Fruit fly (Drosophila melanogaster) whole organism, embryonic: ENCODE results near the gene CG31249.

Source experiments
- ATbp ChIP-seq: fragments of 200-800 bp; sonication (Bioruptor generic); optimal IDR thresholded peaks from 2 replicates; lab custom pipeline; 2017; ENCODE audit warnings: missing biosample characterization, mild to moderate bottlenecking, missing genetic modification characterization, missing genetic modification reagents
- Adf1 ChIP-seq: fragments of 200-800 bp; sonication (Bioruptor generic); IDR thresholded peaks from 2 replicates; pipeline ENCODE4 v1.3.6; 2022; ENCODE audit warnings: missing biosample characterization, missing genetic modification characterization
- Aef1 ChIP-seq: fragments of 200-800 bp; sonication (Bioruptor generic); IDR thresholded peaks from 3 replicates; pipeline ENCODE4 v1.3.6; 2022; ENCODE audit warnings: missing biosample characterization, missing genetic modification characterization
- Antp ChIP-seq: fragments of 200-800 bp; sonication (Bioruptor generic); optimal IDR thresholded peaks from 3 replicates; lab custom pipeline; 2016; ENCODE audit warnings: missing biosample characterization, missing genetic modification characterization
- Atf6 ChIP-seq: fragments of 200-800 bp; sonication (Bioruptor generic); IDR thresholded peaks from 2 replicates; pipeline ENCODE4 v1.3.6; 2022; ENCODE audit warnings: missing biosample characterization, missing genetic modification characterization
- BEAF-32 ChIP-seq: fragments of 200-800 bp; sonication (Bioruptor generic); optimal IDR thresholded peaks from 3 replicates; lab custom pipeline; 2017; ENCODE audit warnings: missing biosample characterization, missing genetic modification characterization, mild to moderate bottlenecking, moderate library complexity, missing genetic modification reagents
- BtbVII ChIP-seq: fragments of 200-800 bp; sonication (Bioruptor generic); optimal IDR thresholded peaks from 3 replicates; lab custom pipeline; 2017; ENCODE audit warnings: missing biosample characterization, mild to moderate bottlenecking, missing genetic modification characterization
- CG10979 ChIP-seq: fragments of 200-800 bp; sonication (Bioruptor generic); optimal IDR thresholded peaks from 2 replicates; lab custom pipeline; 2018; ENCODE audit warnings: missing biosample characterization, mild to moderate bottlenecking, missing genetic modification characterization, moderate library complexity
- CG11247 ChIP-seq: fragments of 200-800 bp; sonication (Bioruptor generic); IDR thresholded peaks from 2 replicates; pipeline ENCODE4 v1.3.6; 2022; ENCODE audit warnings: missing biosample characterization, missing genetic modification characterization
- CG11695 ChIP-seq: fragments of 200-800 bp; sonication (Bioruptor generic); IDR thresholded peaks from 3 replicates; pipeline ENCODE4 v1.3.6; 2022; ENCODE audit warnings: missing biosample characterization, missing genetic modification characterization
- CG11696 ChIP-seq: fragments of 200-800 bp; sonication (Bioruptor generic); IDR thresholded peaks from 2 replicates; pipeline ENCODE4 v1.3.6; 2022; ENCODE audit warnings: missing biosample characterization, missing genetic modification characterization
- CG12071 ChIP-seq: fragments of 200-800 bp; sonication (Bioruptor generic); optimal IDR thresholded peaks from 3 replicates; lab custom pipeline; 2018; ENCODE audit warnings: missing biosample characterization, mild to moderate bottlenecking, missing genetic modification characterization
- CG12236 ChIP-seq: fragments of 200-800 bp; sonication (Bioruptor generic); optimal IDR thresholded peaks from 2 replicates; lab custom pipeline; 2016; ENCODE audit warnings: missing biosample characterization, missing genetic modification characterization
- CG15269 ChIP-seq: fragments of 200-800 bp; sonication (Bioruptor generic); optimal IDR thresholded peaks from 2 replicates; lab custom pipeline; 2018; ENCODE audit warnings: missing biosample characterization, mild to moderate bottlenecking, missing genetic modification characterization, moderate library complexity
- CG15479 ChIP-seq: fragments of 200-800 bp; sonication (Bioruptor generic); optimal IDR thresholded peaks from 3 replicates; lab custom pipeline; 2019; ENCODE audit warnings: missing biosample characterization, mild to moderate bottlenecking, missing genetic modification characterization, moderate library complexity
- CG17359 ChIP-seq: fragments of 200-800 bp; sonication (Bioruptor generic); optimal IDR thresholded peaks from 3 replicates; lab custom pipeline; 2018; ENCODE audit warnings: missing biosample characterization, mild to moderate bottlenecking, missing genetic modification characterization, moderate library complexity
- CG30403 ChIP-seq: fragments of 200-800 bp; sonication (Bioruptor generic); optimal IDR thresholded peaks from 3 replicates; lab custom pipeline; 2016; ENCODE audit warnings: missing biosample characterization, missing genetic modification characterization
- CG4730 ChIP-seq: fragments of 200-800 bp; sonication (Bioruptor generic); IDR thresholded peaks from 2 replicates; pipeline ENCODE4 v1.3.6; 2022; ENCODE audit warnings: missing biosample characterization, missing genetic modification characterization
- CG5180 ChIP-seq: fragments of 200-800 bp; sonication (Bioruptor generic); optimal IDR thresholded peaks from 3 replicates; lab custom pipeline; 2017; ENCODE audit warnings: missing biosample characterization, missing genetic modification characterization, mild to moderate bottlenecking, moderate library complexity, missing genetic modification reagents
- CG5245 ChIP-seq: fragments of 200-800 bp; sonication (Bioruptor generic); optimal IDR thresholded peaks from 3 replicates; lab custom pipeline; 2016; ENCODE audit warnings: missing biosample characterization, missing genetic modification characterization
- CG6175 ChIP-seq: fragments of 200-800 bp; sonication (Bioruptor generic); IDR thresholded peaks from 3 replicates; pipeline ENCODE4 v1.3.6; 2022; ENCODE audit warnings: missing biosample characterization, missing genetic modification characterization
- CG7963 ChIP-seq: fragments of 200-800 bp; sonication (Bioruptor generic); IDR thresholded peaks from 3 replicates; pipeline ENCODE4 v1.3.6; 2022; ENCODE audit warnings: missing biosample characterization, missing genetic modification characterization; ENCODE audit not compliant: partially characterized antibody
- CG8290 ChIP-seq, 3 experiments: fragments of 200-800 bp; sonication (Bioruptor generic); optimal IDR thresholded peaks; 2 replicates each; lab custom pipeline; 2016 to 2019; ENCODE audit warnings: missing biosample characterization in 3 of 3, missing genetic modification characterization in 3 of 3, mild to moderate bottlenecking in 2 of 3, moderate library complexity in 1 of 3
- CG9215 ChIP-seq: fragments of 200-800 bp; sonication (Bioruptor generic); IDR thresholded peaks from 2 replicates; pipeline ENCODE4 v1.3.6; 2022; ENCODE audit warnings: missing biosample characterization, missing genetic modification characterization
- CG9817 ChIP-seq: fragments of 200-800 bp; sonication (Bioruptor generic); optimal IDR thresholded peaks from 2 replicates; lab custom pipeline; 2018; ENCODE audit warnings: missing biosample characterization, mild to moderate bottlenecking, missing genetic modification characterization, moderate library complexity
- CoRest ChIP-seq: fragments of 200-800 bp; sonication (Bioruptor generic); optimal IDR thresholded peaks from 3 replicates; lab custom pipeline; 2018; ENCODE audit warnings: missing biosample characterization, mild to moderate bottlenecking, missing genetic modification characterization, moderate library complexity
- Dfd ChIP-seq, 2 experiments: fragments of >200 bp; optimal IDR thresholded peaks; 2 replicates each; lab custom pipeline; 2017; ENCODE audit warnings: missing biosample characterization in 2 of 2, missing genetic modification characterization in 2 of 2
- Dip2 ChIP-seq: fragments of 200-800 bp; sonication (Bioruptor generic); IDR thresholded peaks from 2 replicates; pipeline ENCODE4 v1.3.6; 2022; ENCODE audit warnings: missing biosample characterization, missing genetic modification characterization
- Dll ChIP-seq: fragments of 200-800 bp; sonication (Bioruptor generic); IDR thresholded peaks from 4 replicates; pipeline ENCODE4 v1.3.6; 2022; ENCODE audit warnings: missing biosample characterization, missing genetic modification characterization; ENCODE audit not compliant: partially characterized antibody
- Doc2 ChIP-seq: fragments of 200-800 bp; sonication (Bioruptor generic); IDR thresholded peaks from 2 replicates; pipeline ENCODE4 v1.3.6; 2022; ENCODE audit warnings: missing biosample characterization, missing genetic modification characterization
- Dp ChIP-seq: fragments of 200-800 bp; sonication (Bioruptor generic); optimal IDR thresholded peaks from 2 replicates; lab custom pipeline; 2018; ENCODE audit warnings: missing biosample characterization, mild to moderate bottlenecking, missing genetic modification characterization, moderate library complexity
- E2f1 ChIP-seq: fragments of 200-800 bp; sonication (Bioruptor generic); IDR thresholded peaks from 2 replicates; pipeline ENCODE4 v1.3.6; 2022; ENCODE audit warnings: missing biosample characterization, missing genetic modification characterization
- HLH3B ChIP-seq: fragments of 200-800 bp; sonication (Bioruptor generic); IDR thresholded peaks from 2 replicates; pipeline ENCODE4 v1.3.6; 2022; ENCODE audit warnings: missing biosample characterization, missing genetic modification characterization
- Meics ChIP-seq: fragments of 200-800 bp; sonication (Bioruptor generic); optimal IDR thresholded peaks from 2 replicates; lab custom pipeline; 2017; ENCODE audit warnings: missing biosample characterization, mild to moderate bottlenecking, missing genetic modification characterization
- Nf-YC ChIP-seq: fragments of 200-800 bp; optimal IDR thresholded peaks from 3 replicates; lab custom pipeline; 2019; ENCODE audit warnings: missing biosample characterization, mild to moderate bottlenecking, missing genetic modification characterization, moderate library complexity
- Optix ChIP-seq: fragments of 200-800 bp; sonication (Bioruptor generic); IDR thresholded peaks from 3 replicates; pipeline ENCODE4 v1.3.6; 2022; ENCODE audit warnings: missing biosample characterization, missing genetic modification characterization
- Spps ChIP-seq: fragments of 200-800 bp; sonication (Bioruptor generic); optimal IDR thresholded peaks from 2 replicates; lab custom pipeline; 2018; ENCODE audit warnings: missing biosample characterization, mild to moderate bottlenecking, missing genetic modification characterization
- Xbp1 ChIP-seq: fragments of 200-800 bp; sonication (Bioruptor generic); optimal IDR thresholded peaks from 3 replicates; lab custom pipeline; 2016; ENCODE audit warnings: missing biosample characterization, mild to moderate bottlenecking, missing genetic modification characterization
- az2 ChIP-seq: fragments of 200-800 bp; sonication (Bioruptor generic); optimal IDR thresholded peaks from 3 replicates; lab custom pipeline; 2016; ENCODE audit warnings: missing biosample characterization, missing genetic modification characterization
- danr ChIP-seq: fragments of 200-800 bp; sonication (Bioruptor generic); IDR thresholded peaks from 2 replicates; pipeline ENCODE4 v1.3.6; 2022; ENCODE audit warnings: missing biosample characterization, missing genetic modification characterization
- dpn ChIP-seq, 2 experiments: fragments of 200-800 bp; sonication (Bioruptor generic); optimal IDR thresholded peaks; 3 replicates each; lab custom pipeline; 2016; ENCODE audit warnings: missing biosample characterization in 2 of 2, missing genetic modification characterization in 2 of 2
- gcm ChIP-seq: fragments of 200-800 bp; sonication (Bioruptor generic); optimal IDR thresholded peaks from 2 replicates; lab custom pipeline; 2019; ENCODE audit warnings: missing biosample characterization, mild to moderate bottlenecking, missing genetic modification characterization, moderate library complexity
- hth ChIP-seq: fragments of >200 bp; optimal IDR thresholded peaks from 2 replicates; lab custom pipeline; 2017; ENCODE audit warnings: inconsistent platforms
- mirr ChIP-seq: fragments of 200-800 bp; sonication (Bioruptor generic); optimal IDR thresholded peaks from 3 replicates; lab custom pipeline; 2018; ENCODE audit warnings: missing biosample characterization, mild to moderate bottlenecking, missing genetic modification characterization
- p53 ChIP-seq: fragments of 200-800 bp; sonication (Bioruptor generic); optimal IDR thresholded peaks from 2 replicates; lab custom pipeline; 2016; ENCODE audit warnings: missing biosample characterization, missing genetic modification characterization
- slbo ChIP-seq: fragments of 200-800 bp; sonication (Bioruptor generic); IDR thresholded peaks from 2 replicates; pipeline ENCODE4 v1.3.6; 2022; ENCODE audit warnings: missing biosample characterization, missing genetic modification characterization
- slou ChIP-seq: fragments of 200-800 bp; sonication (Bioruptor generic); optimal IDR thresholded peaks from 3 replicates; lab custom pipeline; 2016; ENCODE audit warnings: missing biosample characterization, missing genetic modification characterization
- so ChIP-seq: fragments of 200-800 bp; sonication (Bioruptor generic); IDR thresholded peaks from 3 replicates; pipeline ENCODE4 v1.3.6; 2022; ENCODE audit warnings: missing biosample characterization, missing genetic modification characterization
- ssp ChIP-seq: fragments of 200-800 bp; sonication (Bioruptor generic); IDR thresholded peaks from 2 replicates; pipeline ENCODE4 v1.3.6; 2022; ENCODE audit warnings: missing biosample characterization, missing genetic modification characterization
- tll ChIP-seq, 2 experiments: fragments of 200-800 bp in 1 of 2; fragments of >200 bp in 1 of 2; sonication (Bioruptor generic) in 1 of 2; optimal IDR thresholded peaks; 2 replicates each; lab custom pipeline; 2017 to 2019; ENCODE audit warnings: missing biosample characterization in 2 of 2, missing genetic modification characterization in 2 of 2, mild to moderate bottlenecking in 1 of 2, moderate library complexity in 1 of 2
- tx ChIP-seq: fragments of 200-800 bp; sonication (Bioruptor generic); optimal IDR thresholded peaks from 2 replicates; lab custom pipeline; 2016; ENCODE audit warnings: missing biosample characterization, missing genetic modification characterization
- z ChIP-seq: fragments of 200-800 bp; sonication (Bioruptor generic); IDR thresholded peaks from 3 replicates; pipeline ENCODE4 v1.3.6; 2022; ENCODE audit warnings: missing biosample characterization, missing genetic modification characterization

CG31249 gene

DNA sequence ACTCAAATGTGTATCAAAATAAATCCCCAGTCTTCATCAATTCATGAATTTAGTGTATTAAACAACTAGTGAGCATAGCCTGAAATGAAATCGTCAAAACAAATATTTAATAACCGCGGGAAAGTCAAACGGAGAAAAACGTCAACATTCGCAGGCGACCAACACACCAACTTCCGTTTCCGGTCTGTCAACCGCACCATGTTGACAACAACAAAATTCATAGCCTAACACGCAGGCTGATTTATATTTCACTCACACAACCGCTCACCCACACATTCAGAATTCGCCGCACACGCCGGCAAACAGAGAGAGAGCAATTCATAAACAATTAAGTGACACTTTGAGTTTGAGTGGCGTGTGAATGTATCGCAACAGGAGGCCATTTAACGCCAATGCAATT, 31.8 kb downstream of the CG31249 start (continued):
- TF ChIP-seq Spps (peak; percentile 24), Nf-YC (no peak), HLH3B (GFP tag; lab: Robert Waterston, UW) (no peak), CoRest (peak; percentile 33), CG9817 (tag; lab: Kevin White, UChicago) (peak; percentile 10), CG11696 (GFP tag; lab: Robert Waterston, UW) (no peak), p53 (no peak), CG12071 (GFP tag; lab: Kevin White, UChicago) (peak; percentile 41), CG11247 (no peak), CG30403 (GFP tag; lab: Kevin White, UChicago) (no peak), tll (GFP tag; optimal IDR thresholded peaks at IDR 0.05; lab: Kevin White, UChicago) (no peak), Atf6 (no peak), mirr (GFP tag; lab: Kevin White, UChicago) (no peak), Doc2 (no peak), Dll (GFP tag; lab: Robert Waterston, UW) (no peak), dpn (GFP tag; optimal IDR thresholded peaks at IDR 0.05; lab: Kevin White, UChicago) (no peak), Aef1 (no peak), Dip2 (no peak), CG5180 (GFP tag; lab: Kevin White, UChicago) (no peak), CG10979 (peak; percentile 41), Antp (GFP tag; lab: Kevin White, UChicago) (no peak), CG7963 (GFP tag; lab: Robert Waterston, UW) (no peak), danr (GFP tag; lab: Robert Waterston, UW) (no peak), Adf1 (GFP tag; lab: Robert Waterston, UW) (no peak), E2f1 (GFP tag; lab: Robert Waterston, UW) (no peak), CG11695 (GFP tag; lab: Robert Waterston, UW) (no peak), ATbp (GFP tag; lab: Kevin White, UChicago) (peak; percentile 58), gcm (GFP tag; lab: Kevin White, UChicago) (peak; percentile 58), slbo (GFP tag; lab: Robert Waterston, UW) (no peak), Meics (GFP tag; lab: Kevin White, UChicago) (no peak), CG15269 (tag; lab: Kevin White, UChicago) (no peak), Xbp1 (GFP tag; lab: Kevin White, UChicago) (no peak), CG17359 (peak; percentile 10), CG4730 (GFP tag; lab: Robert Waterston, UW) (no peak), ssp (GFP tag; lab: Robert Waterston, UW) (no peak), CG9215 (GFP tag; lab: Robert Waterston, UW) (no peak), BtbVII (GFP tag; lab: Kevin White, UChicago) (no peak), az2 (no peak), CG12236 (no peak), so (GFP tag; lab: Robert Waterston, UW) (no peak), Optix (GFP tag; lab: Robert Waterston, UW) (no peak; the same call in 2 of the 3 replicates), BEAF-32 (GFP tag; lab: Kevin White, UChicago) (no peak), CG15479 (GFP tag; lab: Kevin White, UChicago) (peak; percentile 7), z (GFP tag; lab: Robert Waterston, UW) (no peak), tx (no peak), CG6175 (GFP tag; lab: Robert Waterston, UW) (no peak), slou (no peak), CG5245 (GFP tag; lab: Kevin White, UChicago) (no peak), Dp (GFP tag; lab: Kevin White, UChicago) (no peak), CG8290 (GFP tag; optimal IDR thresholded peaks at IDR 0.05; lab: Kevin White, UChicago) (no peak), CG8290 (tag; optimal IDR thresholded peaks at IDR 0.05; lab: Kevin White, UChicago) (peak; percentile 41 to 76), hth (no peak), Dfd (GFP tag; optimal IDR thresholded peaks at IDR 0.05; lab: Kevin White, UChicago) (no peak)
